Fruit fly (Drosophila melanogaster) whole organism: ENCODE data around the gene CrzR.

Experiments used
- Dll ChIP-seq: fragments of >200 bp; optimal IDR thresholded peaks from 2 replicates; lab custom pipeline; 2017
- EcR ChIP-seq, 2 experiments: fragments of >200 bp; optimal IDR thresholded peaks; 2 replicates each; lab custom pipeline; 2017; ENCODE audit warnings: missing biosample characterization in 2 of 2, missing genetic modification characterization in 2 of 2, missing genetic modification reagents in 2 of 2

DNA sequence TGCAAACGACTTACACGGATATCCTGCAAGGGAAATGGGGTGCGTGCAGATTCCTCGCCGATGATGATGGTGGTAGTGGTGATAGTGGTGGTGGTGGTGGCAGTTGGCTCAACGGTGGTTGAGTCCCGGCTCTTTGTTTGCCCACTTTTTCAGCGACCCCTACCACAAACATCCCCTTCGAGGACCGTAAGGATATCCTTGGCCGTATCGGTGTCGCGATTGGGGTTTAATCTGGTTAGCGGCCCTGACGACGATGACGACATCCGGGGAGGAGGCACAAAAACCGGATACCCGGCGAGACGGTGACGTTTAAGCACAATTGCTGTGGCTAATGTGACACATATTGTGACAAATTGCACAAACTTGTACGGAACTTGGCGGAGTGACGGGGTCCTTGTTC lies 61.7 kb downstream of the CrzR start:
- TF ChIP-seq EcR (GFP tag; optimal IDR thresholded peaks at IDR 0.05; lab: Kevin White, UChicago): no peak
- TF ChIP-seq Dll (lab: Kevin White, UChicago): no peak
